Fruit fly (Drosophila melanogaster): Measurements from ENCODE around the gene CG13312.

Gene CG13312

DNA sequence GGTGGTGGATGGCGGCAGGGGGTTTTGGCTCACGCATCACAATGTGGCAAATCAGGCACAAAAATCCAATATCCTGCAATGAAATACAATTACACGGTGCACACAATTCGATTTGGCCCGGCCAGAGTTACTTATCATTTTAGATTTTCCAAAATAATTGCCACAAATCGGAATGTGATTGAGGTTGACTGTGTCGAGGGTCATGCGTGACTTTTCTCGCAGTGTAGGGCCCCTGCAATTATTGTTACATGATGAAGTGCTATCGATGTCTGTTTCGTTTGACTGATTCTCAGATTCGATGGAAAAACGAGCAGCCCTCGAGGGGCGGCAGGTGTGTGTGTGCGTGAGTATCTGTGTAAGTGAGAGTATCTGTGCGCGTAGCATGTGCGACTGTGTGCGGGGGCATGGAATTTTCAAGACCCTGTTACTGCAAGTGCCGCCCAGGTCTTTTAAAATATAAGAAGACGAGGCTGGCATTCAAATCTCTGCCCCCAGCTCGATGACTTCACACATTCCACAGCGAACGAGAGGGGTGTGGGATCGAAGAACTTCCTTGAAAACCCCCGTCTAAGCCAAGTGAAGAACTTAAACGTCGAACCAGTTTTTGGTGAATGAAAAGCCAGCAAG, 17.5 kb upstream of the CG13312 start:
- TF ChIP-seq h (optimal IDR thresholded peaks at IDR 0.05) (no peak), Sin3A (optimal IDR thresholded peaks at IDR 0.05) (no peak), Myc (optimal IDR thresholded peaks at IDR 0.05) (no peak), insv (optimal IDR thresholded peaks at IDR 0.05) (no peak), ttk (optimal IDR thresholded peaks at IDR 0.05) (no peak), psq (optimal IDR thresholded peaks at IDR 0.05) (no peak)

DNA sequence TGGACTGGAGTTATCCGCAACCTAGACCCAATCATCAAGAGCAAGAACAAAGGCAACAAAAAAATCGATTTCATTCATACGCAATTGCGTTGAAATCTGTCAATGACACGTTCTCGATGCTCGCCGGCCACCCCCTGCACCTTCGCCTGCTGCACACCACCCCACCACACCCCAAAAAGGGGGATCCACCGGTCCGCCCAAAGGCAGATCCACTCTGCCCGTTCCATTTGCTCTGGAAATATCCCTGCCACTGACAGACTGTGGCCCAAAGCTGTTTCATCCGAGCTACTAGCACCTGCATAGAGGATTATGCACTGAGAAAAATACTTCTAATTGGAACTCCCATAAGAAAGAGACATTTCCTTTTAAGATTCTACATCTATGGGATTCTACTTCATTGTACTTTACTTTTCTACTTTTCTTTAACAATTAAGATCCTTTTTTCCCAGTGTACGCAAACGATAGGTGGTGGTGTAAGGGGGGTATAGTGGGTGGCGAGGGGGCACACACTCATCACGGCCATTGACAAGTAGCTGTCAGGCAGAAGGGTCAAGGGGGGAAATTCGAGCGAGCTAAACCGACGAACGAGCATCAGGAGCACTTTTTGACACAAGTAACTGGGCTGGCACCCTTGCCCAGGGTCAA, 16.8 kb upstream of the CG13312 start:
- TF ChIP-seq Sin3A (optimal IDR thresholded peaks at IDR 0.05) = no peak
- TF ChIP-seq psq (optimal IDR thresholded peaks at IDR 0.05) = no peak
- TF ChIP-seq Myc (optimal IDR thresholded peaks at IDR 0.05) = no peak
- TF ChIP-seq ttk (optimal IDR thresholded peaks at IDR 0.05) = no peak
- no peak for TF ChIP-seq insv (optimal IDR thresholded peaks at IDR 0.05)
- no peak for TF ChIP-seq h (optimal IDR thresholded peaks at IDR 0.05)

DNA sequence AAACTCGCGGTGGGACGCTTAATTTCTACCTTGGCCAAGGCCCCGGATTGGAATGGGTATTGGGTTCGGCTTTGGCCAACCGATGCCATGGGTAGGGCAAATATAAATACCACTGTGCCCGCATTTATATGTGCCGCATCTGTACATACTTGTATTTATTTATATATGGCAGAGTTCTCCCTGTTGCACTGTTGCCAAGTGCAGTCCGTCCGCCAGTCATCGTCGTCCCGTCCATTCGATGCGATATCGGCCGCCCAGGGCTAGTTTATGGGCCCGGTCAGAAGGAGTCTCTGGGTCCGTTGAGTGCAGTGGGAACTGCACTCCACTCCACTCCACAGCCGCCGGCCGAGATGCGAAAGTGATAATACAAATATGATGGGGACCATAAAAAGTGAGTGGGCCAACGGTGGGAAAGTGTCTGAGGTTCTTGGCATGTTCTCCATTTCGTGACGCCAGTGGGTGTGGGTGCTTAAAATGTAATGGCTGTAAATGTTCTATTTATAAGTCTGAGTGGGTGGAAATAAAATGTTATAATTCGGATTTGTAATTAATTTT, 15.9 kb upstream of the CG13312 start:
- no peak for TF ChIP-seq Myc (optimal IDR thresholded peaks at IDR 0.05)
- TF ChIP-seq h (optimal IDR thresholded peaks at IDR 0.05) = no peak
- no peak for TF ChIP-seq ttk (optimal IDR thresholded peaks at IDR 0.05)
- no peak for TF ChIP-seq insv (optimal IDR thresholded peaks at IDR 0.05)
- no peak for TF ChIP-seq Sin3A (optimal IDR thresholded peaks at IDR 0.05)
- no peak for TF ChIP-seq psq (optimal IDR thresholded peaks at IDR 0.05)

DNA sequence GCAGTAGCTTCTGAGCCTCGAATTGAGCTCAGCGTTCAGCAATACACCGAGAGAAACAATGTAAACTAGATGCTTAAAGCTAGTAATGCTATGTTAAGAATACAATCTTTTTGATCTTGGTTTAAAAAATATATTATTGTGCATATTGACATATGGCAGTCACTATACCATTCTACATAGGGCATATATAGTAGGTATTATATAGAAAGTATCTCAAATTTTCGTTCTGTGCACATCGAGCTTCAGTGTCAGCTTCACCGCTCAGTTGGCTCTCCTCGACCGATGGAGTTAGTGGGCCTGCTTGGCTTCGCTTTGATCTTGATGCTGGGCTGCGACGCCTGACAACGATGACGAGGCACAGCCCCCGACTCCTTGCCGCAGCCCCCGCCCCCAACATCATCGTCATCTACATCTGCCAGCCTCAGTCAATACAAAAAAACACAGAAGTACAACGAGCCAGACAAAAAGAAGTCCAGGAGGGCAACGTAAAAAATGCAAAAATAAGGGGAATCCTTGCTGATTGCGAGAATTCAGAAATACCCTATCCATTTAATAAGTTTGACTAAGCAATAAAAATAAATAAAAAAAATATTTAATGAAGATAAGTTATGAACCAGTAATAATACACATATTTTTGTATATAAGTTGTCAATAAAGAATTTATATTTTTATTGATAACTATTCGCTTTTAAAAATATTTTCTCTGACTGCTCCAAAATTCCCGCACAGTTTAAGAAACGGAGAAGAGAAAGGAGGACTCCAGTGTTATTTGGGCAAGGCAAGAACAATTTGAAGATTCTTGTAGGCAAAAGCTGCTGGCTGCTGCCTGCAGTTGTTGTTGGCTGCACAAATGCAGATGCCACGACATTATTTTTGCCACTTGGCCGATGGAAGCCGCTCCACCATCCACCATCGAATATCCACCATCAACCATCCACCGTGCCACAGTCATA, 15.0 kb upstream of the CG13312 start:
- TF ChIP-seq insv (optimal IDR thresholded peaks at IDR 0.05) (no peak), Myc (optimal IDR thresholded peaks at IDR 0.05) (no peak), psq (optimal IDR thresholded peaks at IDR 0.05) (no peak), Sin3A (optimal IDR thresholded peaks at IDR 0.05) (no peak), h (optimal IDR thresholded peaks at IDR 0.05) (no peak), ttk (optimal IDR thresholded peaks at IDR 0.05) (no peak)

DNA sequence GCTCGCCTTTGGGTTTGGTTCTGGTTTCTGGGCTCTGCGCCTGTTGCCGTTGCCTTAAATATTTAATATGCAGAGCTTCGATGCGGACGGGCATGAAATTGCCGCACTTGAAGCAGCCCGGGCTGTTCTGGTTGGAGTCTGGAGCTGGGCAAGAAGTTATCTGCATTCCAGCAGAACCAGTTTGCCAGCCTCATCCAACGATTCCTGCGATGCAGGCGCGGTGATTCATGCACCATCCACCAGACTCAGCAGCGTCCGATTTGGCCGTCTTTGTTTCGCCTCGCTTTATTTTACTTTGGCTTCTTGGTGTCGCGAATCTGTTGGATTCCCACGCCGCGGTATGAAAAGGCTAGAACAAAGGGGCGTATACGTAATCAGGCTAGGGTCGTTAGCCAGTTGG, 12.4 kb upstream of the CG13312 start:
- no peak for TF ChIP-seq insv (optimal IDR thresholded peaks at IDR 0.05)
- TF ChIP-seq Myc (optimal IDR thresholded peaks at IDR 0.05) = no peak
- TF ChIP-seq ttk (optimal IDR thresholded peaks at IDR 0.05) = no peak
- TF ChIP-seq psq (optimal IDR thresholded peaks at IDR 0.05) = no peak
- TF ChIP-seq h (optimal IDR thresholded peaks at IDR 0.05) = no peak
- no peak for TF ChIP-seq Sin3A (optimal IDR thresholded peaks at IDR 0.05)

DNA sequence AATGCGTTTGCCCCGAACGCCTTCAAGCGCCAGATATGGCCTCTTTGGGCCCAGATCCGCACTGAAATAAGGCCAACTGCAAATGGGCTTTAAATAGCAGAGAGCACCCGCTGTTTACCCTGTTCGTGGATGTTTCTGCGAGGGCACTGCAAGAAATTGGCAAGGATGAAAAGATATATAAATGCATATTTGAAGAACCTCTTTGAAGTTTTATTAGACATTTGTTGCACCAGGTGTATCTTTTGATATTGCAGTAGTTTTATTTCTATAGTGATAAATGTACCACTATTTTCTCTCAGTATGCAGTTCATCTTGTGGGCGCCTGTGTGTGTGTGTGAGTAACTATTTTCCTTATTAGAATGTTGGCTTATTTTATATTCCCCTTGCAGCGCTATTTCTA, 6.5 kb upstream of the CG13312 start:
- TF ChIP-seq Sin3A (optimal IDR thresholded peaks at IDR 0.05) (no peak), insv (optimal IDR thresholded peaks at IDR 0.05) (no peak), h (optimal IDR thresholded peaks at IDR 0.05) (no peak), psq (optimal IDR thresholded peaks at IDR 0.05) (no peak), ttk (optimal IDR thresholded peaks at IDR 0.05) (no peak), Myc (optimal IDR thresholded peaks at IDR 0.05) (no peak)

DNA sequence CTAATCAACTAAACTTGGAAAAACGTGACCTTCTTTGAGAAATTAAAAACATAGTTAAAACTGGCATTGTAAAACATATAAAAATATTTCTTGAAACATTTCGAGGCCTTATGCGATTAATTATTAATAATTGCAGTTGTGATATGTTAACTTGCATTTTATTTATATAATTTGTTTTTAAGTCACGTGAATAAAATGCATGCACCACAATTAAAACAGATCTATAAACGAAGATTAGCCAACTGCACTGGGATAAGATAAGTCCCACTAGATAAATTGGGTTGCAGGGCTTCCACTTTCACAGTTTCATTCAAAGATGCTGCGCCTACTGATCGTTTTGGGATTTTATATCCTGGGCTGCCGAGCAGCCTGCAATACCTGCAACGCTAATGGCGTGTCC, 3.1 kb upstream of the CG13312 start, which contains the start of gene CG13309:
TSS of gene CG13309 (plus strand) at position 301 of the 400 bp plus-strand sequence.
- no peak for TF ChIP-seq Sin3A (optimal IDR thresholded peaks at IDR 0.05)

DNA sequence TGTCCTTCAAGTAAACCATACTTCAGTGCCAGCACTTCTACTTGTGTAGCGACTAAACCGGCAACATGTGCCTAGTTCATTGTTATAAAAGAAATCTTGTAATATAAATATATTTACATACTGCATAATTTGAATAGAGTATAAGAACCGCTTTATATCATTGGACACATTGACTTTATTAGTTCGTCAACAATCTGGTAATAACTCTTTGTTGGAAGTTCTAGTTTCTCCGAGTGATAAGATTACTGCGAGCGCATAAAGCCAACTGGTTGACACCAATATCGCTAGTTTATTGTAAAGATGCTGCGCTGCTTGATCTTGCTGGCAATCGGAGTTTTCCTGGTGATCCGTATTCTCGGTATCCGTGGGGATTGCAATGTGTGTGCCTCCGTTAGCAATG, 1.2 kb upstream of the CG13312 start, which contains the start of gene CG13308:
TSS of gene CG13308 (plus strand) at position 301 of the 400 bp plus-strand sequence.
- no peak for TF ChIP-seq h (optimal IDR thresholded peaks at IDR 0.05)
- no peak for TF ChIP-seq ttk (optimal IDR thresholded peaks at IDR 0.05)
- TF ChIP-seq Sin3A (optimal IDR thresholded peaks at IDR 0.05) = no peak
- TF ChIP-seq insv (optimal IDR thresholded peaks at IDR 0.05) = no peak
- TF ChIP-seq Myc (optimal IDR thresholded peaks at IDR 0.05) = no peak
- TF ChIP-seq psq (optimal IDR thresholded peaks at IDR 0.05) = no peak

DNA sequence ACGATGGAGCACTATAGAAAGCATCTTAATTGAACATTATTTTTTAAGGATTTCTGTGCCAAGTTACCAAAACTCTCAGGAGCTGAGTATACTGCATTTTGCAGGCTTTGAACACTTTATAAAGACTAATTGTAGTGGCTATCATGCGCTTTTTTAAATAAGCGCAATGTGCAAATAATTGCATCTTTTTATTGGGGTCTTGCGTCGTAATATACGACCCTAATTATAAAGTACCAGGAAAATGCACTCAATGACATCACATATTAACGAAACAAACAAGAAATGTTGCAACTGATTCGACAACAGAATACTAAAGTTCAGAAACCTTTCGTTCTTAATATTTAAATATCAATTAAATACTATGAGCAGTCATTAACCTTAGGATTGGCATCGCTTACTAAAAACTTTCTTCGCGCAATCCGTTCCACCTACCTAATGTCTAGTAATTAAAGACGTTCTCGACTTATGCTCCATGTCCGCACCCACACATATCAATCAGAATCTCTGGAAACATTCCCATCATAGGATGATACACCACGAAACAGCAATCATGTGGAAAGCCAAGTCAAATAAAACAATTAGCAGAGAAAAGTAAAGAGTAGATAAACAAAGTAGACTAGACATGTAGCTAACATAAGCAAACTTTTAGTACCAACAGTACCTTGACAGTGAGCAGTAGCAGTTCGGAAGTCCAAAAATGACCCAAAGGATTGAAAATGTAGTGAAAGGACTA, 2.8 kb downstream of the CG13312 start, which contains the start of the genes CG32023 and CG34427:
TSS of gene CG32023 (minus strand) at position 101 of the 733 bp plus-strand sequence.
TSS of gene CG34427 (plus strand) at position 683 of the 733 bp plus-strand sequence.
- TF ChIP-seq Sin3A (optimal IDR thresholded peaks at IDR 0.05) (no peak), insv (optimal IDR thresholded peaks at IDR 0.05) (no peak), ttk (optimal IDR thresholded peaks at IDR 0.05) (no peak)

DNA sequence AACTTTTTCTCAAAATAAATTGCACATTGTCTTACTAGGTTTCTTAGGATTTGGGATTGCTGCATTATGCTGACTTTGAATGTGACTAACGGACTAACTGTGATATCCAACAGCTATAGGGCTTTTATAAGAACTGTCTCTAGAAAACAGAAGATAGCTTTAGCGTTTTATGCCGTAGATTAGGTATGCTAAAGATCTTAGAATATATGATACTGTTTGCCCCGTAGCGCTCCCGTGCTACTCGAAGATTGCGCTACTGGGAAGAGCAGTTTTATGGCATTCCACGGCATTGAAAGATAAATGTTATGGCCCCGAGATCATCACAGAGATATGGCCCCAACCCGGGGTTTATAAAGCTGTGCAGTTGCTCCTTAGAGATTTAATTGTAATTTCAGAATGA, 4.9 kb downstream of the CG13312 start, which contains the start of the genes CG13311 and CG34426:
TSS of gene CG13311 (minus strand) at position 101 of the 400 bp plus-strand sequence.
TSS of gene CG34426 (plus strand) at position 400 of the 400 bp plus-strand sequence.
- TF ChIP-seq Sin3A (optimal IDR thresholded peaks at IDR 0.05) (no peak), psq (optimal IDR thresholded peaks at IDR 0.05) (no peak), Myc (optimal IDR thresholded peaks at IDR 0.05) (no peak), insv (optimal IDR thresholded peaks at IDR 0.05) (no peak), h (optimal IDR thresholded peaks at IDR 0.05) (no peak), ttk (optimal IDR thresholded peaks at IDR 0.05) (no peak)

DNA sequence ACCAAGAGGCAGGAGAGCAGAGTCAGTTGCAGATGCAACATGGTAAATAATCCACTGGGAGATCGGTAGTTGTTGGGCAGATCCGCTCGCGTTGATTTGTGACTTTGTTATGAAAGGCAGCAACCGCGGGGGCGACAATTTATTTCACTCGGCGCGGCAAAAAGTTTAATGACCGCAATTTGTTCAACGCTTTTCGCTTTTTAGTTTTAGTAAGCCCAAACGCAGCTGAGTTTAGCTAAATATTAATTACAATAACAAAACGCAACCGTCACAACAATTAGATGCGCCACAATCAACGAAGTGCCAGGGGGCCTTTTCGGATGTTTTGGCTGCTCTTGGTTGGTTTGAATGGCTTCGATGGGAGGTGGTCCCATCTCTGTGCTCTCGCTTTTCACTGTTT, 6.6 kb downstream of the CG13312 start, which contains the start of gene CG13310:
TSS of gene CG13310 (minus strand) at position 101 of the 400 bp plus-strand sequence.
- TF ChIP-seq Sin3A (optimal IDR thresholded peaks at IDR 0.05) = no peak
- no peak for TF ChIP-seq Myc (optimal IDR thresholded peaks at IDR 0.05)
- TF ChIP-seq h (optimal IDR thresholded peaks at IDR 0.05) = no peak
- no peak for TF ChIP-seq psq (optimal IDR thresholded peaks at IDR 0.05)
